Worm (Caenorhabditis elegans) whole organism, young adult: ENCODE data around the gene dao-2.

Source experiments
- B0336.3 ChIP-seq: fragments of 200-800 bp; sonication (Bioruptor generic); IDR thresholded peaks from 2 replicates; pipeline ENCODE4 v1.3.6; 2022; ENCODE audit warnings: missing genetic modification characterization, missing compliant biosample characterization
- F23B12.7 ChIP-seq: sonication (generic microtip); optimal IDR thresholded peaks from 2 replicates; lab custom pipeline; 2017; ENCODE audit warnings: missing genetic modification characterization, mild to moderate bottlenecking, missing compliant biosample characterization, antibody characterized with exemption, moderate library complexity; ENCODE audit not compliant: insufficient read depth
- ama-1 ChIP-seq, 3 experiments: fragments of 150-350 bp in 1 of 3; sonication (generic microtip) in 2 of 3; optimal IDR thresholded peaks; 2 replicates each; lab custom pipeline; 2014 to 2018; ENCODE audit warnings: missing biosample characterization in 2 of 3, missing genetic modification characterization in 2 of 3, missing genetic modification reagents in 2 of 3
- cebp-2 ChIP-seq: fragments of 200-800 bp; sonication (Bioruptor generic); IDR thresholded peaks from 2 replicates; pipeline ENCODE4 v1.3.6; 2022; ENCODE audit warnings: missing genetic modification characterization, missing compliant biosample characterization
- ceh-58 ChIP-seq: fragments of 200-800 bp; sonication (Bioruptor generic); IDR thresholded peaks from 2 replicates; pipeline ENCODE4 v1.3.6; 2022; ENCODE audit warnings: missing genetic modification characterization, missing compliant biosample characterization
- chd-7 ChIP-seq: sonication (generic microtip); optimal IDR thresholded peaks from 2 replicates; lab custom pipeline; 2016; ENCODE audit warnings: mild to moderate bottlenecking, missing genetic modification characterization, moderate library complexity, missing compliant biosample characterization
- madf-10 ChIP-seq: sonication (generic microtip); optimal IDR thresholded peaks from 2 replicates; lab custom pipeline; 2016; ENCODE audit warnings: mild to moderate bottlenecking, missing genetic modification characterization, missing compliant biosample characterization
- nhr-179 ChIP-seq: sonication (generic microtip); optimal IDR thresholded peaks from 2 replicates; lab custom pipeline; 2016; ENCODE audit warnings: mild to moderate bottlenecking, missing genetic modification characterization, missing compliant biosample characterization
- nhr-27 ChIP-seq: fragments of 200-800 bp; sonication (Bioruptor generic); optimal IDR thresholded peaks from 2 replicates; lab custom pipeline; 2018; ENCODE audit warnings: mild to moderate bottlenecking, missing genetic modification characterization, moderate library complexity, missing compliant biosample characterization
- pbrm-1 ChIP-seq: fragments of 200-800 bp; sonication (Bioruptor generic); IDR thresholded peaks from 2 replicates; pipeline ENCODE4 v1.3.6; 2022; ENCODE audit warnings: missing genetic modification reagents, missing genetic modification characterization, missing compliant biosample characterization
- tbx-9 ChIP-seq: sonication (generic microtip); optimal IDR thresholded peaks from 2 replicates; lab custom pipeline; 2016; ENCODE audit warnings: borderline replicate concordance, missing genetic modification characterization, inconsistent platforms, missing compliant biosample characterization
- unc-62 ChIP-seq: fragments of 150-350 bp; optimal IDR thresholded peaks from 2 replicates; lab custom pipeline; 2014; ENCODE audit warnings: missing biosample characterization, missing genetic modification reagents, missing genetic modification characterization

ce11 chrII:4531880-4532279 lies 30.9 kb upstream of the dao-2 start, which contains the start of gene sra-32:
- TF ChIP-seq chd-7: no peak
- TF ChIP-seq ceh-58 (GFP tag; lab: Robert Waterston, UW): no peak
- TF ChIP-seq cebp-2: no peak
- no peak for TF ChIP-seq tbx-9 (tag; lab: Kevin White, UChicago)
- TF ChIP-seq nhr-179 (tag; lab: Kevin White, UChicago): no peak
- no peak for TF ChIP-seq madf-10 (tag; lab: Kevin White, UChicago)
- no peak for TF ChIP-seq unc-62 (GFP tag; lab: Kevin White, UChicago)
- TF ChIP-seq B0336.3: no peak
- TF ChIP-seq nhr-27 (tag; lab: Kevin White, UChicago): no peak
- TF ChIP-seq pbrm-1: no peak
- no peak for TF ChIP-seq F23B12.7 (tag; lab: Kevin White, UChicago)
- no peak for TF ChIP-seq ama-1 (optimal IDR thresholded peaks at IDR 0.05; lab: Kevin White, UChicago)
- no peak for TF ChIP-seq ama-1 (GFP tag; optimal IDR thresholded peaks at IDR 0.05; lab: Kevin White, UChicago)
